Worm (Caenorhabditis elegans) whole organism, L2 larva: ENCODE measurements around the gene srd-16.

Experiments
- F13H6.1 ChIP-seq: sonication (generic microtip); optimal IDR thresholded peaks from 2 replicates; lab custom pipeline; 2016; ENCODE audit warnings: missing genetic modification characterization, missing compliant biosample characterization
- lin-13 ChIP-seq: fragments of 150-350 bp; optimal IDR thresholded peaks from 2 replicates; lab custom pipeline; 2014; ENCODE audit warnings: missing biosample characterization, missing genetic modification reagents, missing genetic modification characterization
- mab-5 ChIP-seq: fragments of 150-350 bp; optimal IDR thresholded peaks from 2 replicates; lab custom pipeline; 2014; ENCODE audit warnings: missing biosample characterization, missing genetic modification characterization
- mdl-1 ChIP-seq, 2 experiments: fragments of 150-350 bp in 1 of 2; sonication (generic microtip) in 1 of 2; optimal IDR thresholded peaks; 2 replicates each; lab custom pipeline; 2017; ENCODE audit warnings: missing biosample characterization in 2 of 2, missing genetic modification characterization in 2 of 2
- nhr-11 ChIP-seq: fragments of 150-350 bp; optimal IDR thresholded peaks from 2 replicates; lab custom pipeline; 2014; ENCODE audit warnings: missing biosample characterization, missing genetic modification characterization
- nhr-12 ChIP-seq: fragments of 150-350 bp; optimal IDR thresholded peaks from 2 replicates; lab custom pipeline; 2014; ENCODE audit warnings: missing biosample characterization, missing genetic modification characterization
- unc-55 ChIP-seq: fragments of 150-350 bp; sonication (generic microtip); optimal IDR thresholded peaks from 3 replicates; lab custom pipeline; 2014; ENCODE audit warnings: missing biosample characterization, missing genetic modification reagents, missing genetic modification characterization
- unc-62 ChIP-seq: fragments of 150-350 bp; optimal IDR thresholded peaks from 2 replicates; lab custom pipeline; 2014; ENCODE audit warnings: missing biosample characterization, missing genetic modification reagents, missing genetic modification characterization

DNA sequence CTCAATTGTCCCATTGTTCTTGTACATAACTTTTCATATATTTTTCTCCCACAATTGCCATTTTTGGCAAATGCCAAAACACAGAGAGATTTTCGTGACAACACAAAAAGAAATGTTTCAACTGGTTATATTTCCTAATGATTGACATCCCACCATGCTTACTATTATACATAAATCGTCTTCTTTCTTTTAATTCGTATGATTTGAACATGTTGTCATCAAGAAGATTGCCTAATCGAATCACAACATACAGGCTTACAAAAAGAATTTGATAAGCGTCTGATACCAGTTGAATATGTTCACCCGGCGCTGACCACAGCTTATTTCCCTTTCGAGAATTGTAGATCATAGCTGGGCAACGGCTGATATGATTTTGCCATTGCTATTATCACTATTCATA, 4.8 kb downstream of the srd-16 start, which contains the start of gene grd-9:
- TF ChIP-seq mab-5 (tag; lab: Kevin White, UChicago) (no peak), unc-62 (GFP tag; lab: Kevin White, UChicago) (no peak), nhr-12 (no peak), unc-55 (no peak), mdl-1 (tag; optimal IDR thresholded peaks at IDR 0.05; lab: Kevin White, UChicago) (no peak), nhr-11 (no peak), F13H6.1 (tag; lab: Kevin White, UChicago) (no peak), lin-13 (GFP tag; lab: Kevin White, UChicago) (no peak)
